Fruit fly (Drosophila melanogaster): ENCODE data around the gene Meltrin.

The Meltrin gene

dm6 chr3R:14737894-14738860 is 41.1 kb upstream of the Meltrin start (continued):
- TF ChIP-seq CG10321 (GFP tag; IDR thresholded peaks at IDR 0.05) (peak; percentile 90), CG9932 (GFP tag; IDR thresholded peaks at IDR 0.05) (peak; percentile 95), Gug (GFP tag; IDR thresholded peaks at IDR 0.05) (peak; percentile 92), Neu2 (GFP tag; optimal IDR thresholded peaks at IDR 0.05; ENCODE audit: borderline replicate concordance) (peak; percentile 53), vfl (GFP tag; optimal IDR thresholded peaks at IDR 0.05) (peak; percentile 91), CG13775 (GFP tag; optimal IDR thresholded peaks at IDR 0.05) (peak; percentile 92), tna (GFP tag; IDR thresholded peaks at IDR 0.05; ENCODE audit: partially characterized antibody) (0 out of 2 replicates have a peak, but pooled peaks have one; percentile 28)

DNA sequence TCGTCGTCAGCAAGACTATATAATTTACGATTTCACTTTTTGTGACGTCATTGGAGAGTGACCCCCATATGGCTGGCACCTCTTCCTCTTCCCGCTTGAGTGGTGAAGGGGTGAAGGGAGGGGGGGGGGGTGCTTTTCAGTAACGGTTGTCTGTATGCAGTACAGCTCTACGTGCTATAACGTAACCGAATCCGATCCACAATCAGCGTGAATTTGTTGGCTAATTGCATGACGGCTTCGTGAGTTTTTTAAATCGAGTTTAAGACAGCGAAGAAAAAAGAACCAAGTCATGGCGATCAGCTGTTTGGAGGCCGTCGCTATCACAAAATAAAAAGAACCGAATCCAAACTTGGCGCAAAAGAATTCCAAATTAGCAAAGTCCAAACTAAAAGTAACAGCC is 39.6 kb upstream of the Meltrin start:
- 0 out of 3 replicates have a peak, but pooled peaks have one; percentile 12 for TF ChIP-seq ken (GFP tag; IDR thresholded peaks at IDR 0.05)
- TF ChIP-seq pan (optimal IDR thresholded peaks at IDR 0.05), result no peak
- TF ChIP-seq pan (GFP tag; optimal IDR thresholded peaks at IDR 0.05 in 1 of 2, IDR thresholded peaks at IDR 0.05 in 1 of 2), result peak in 1 of 2 experiments; percentile 7
- TF ChIP-seq ci (GFP tag; IDR thresholded peaks at IDR 0.05), result peak; percentile 50; the same call in 1 of the 3 replicates
- peak in 1 of 2 experiments; percentile 7 for TF ChIP-seq Pdp1 (GFP tag; optimal IDR thresholded peaks at IDR 0.05)
- TF ChIP-seq HHEX (GFP tag; optimal IDR thresholded peaks at IDR 0.05), result peak; percentile 3
- no peak for TF ChIP-seq Vsx1 (GFP tag; optimal IDR thresholded peaks at IDR 0.05)
- TF ChIP-seq Med (GFP tag), result peak; percentile 76
- TF ChIP-seq CG8924 (tag; optimal IDR thresholded peaks at IDR 0.05), result no peak
- TF ChIP-seq CG2199 (GFP tag; IDR thresholded peaks at IDR 0.05), result 0 out of 3 replicates have a peak, but pooled peaks have one; percentile 17
- TF ChIP-seq Atf-2 (GFP tag; optimal IDR thresholded peaks at IDR 0.05), result no peak
- no peak for TF ChIP-seq MESR4 (GFP tag; optimal IDR thresholded peaks at IDR 0.05)
- peak; percentile 22 for TF ChIP-seq gsb-n (tag; optimal IDR thresholded peaks at IDR 0.05)
- TF ChIP-seq Atf3 (GFP tag; optimal IDR thresholded peaks at IDR 0.05), result no peak
- 0 out of 2 replicates have a peak, but pooled peaks have one; percentile 11 for TF ChIP-seq Nf-YA (GFP tag; IDR thresholded peaks at IDR 0.05)
- peak; percentile 74 for TF ChIP-seq CG17385 (GFP tag; optimal IDR thresholded peaks at IDR 0.05)
- 0 out of 4 replicates have a peak, but pooled peaks have one; percentile 25 for TF ChIP-seq chinmo (GFP tag; IDR thresholded peaks at IDR 0.05; ENCODE audit: partially characterized antibody)
- no peak for TF ChIP-seq CG12104 (GFP tag; optimal IDR thresholded peaks at IDR 0.05)
- no peak for TF ChIP-seq Gsc (GFP tag; IDR thresholded peaks at IDR 0.05)
- no peak for TF ChIP-seq NK7.1 (GFP tag; optimal IDR thresholded peaks at IDR 0.05)
- no peak for TF ChIP-seq Dbx (GFP tag; IDR thresholded peaks at IDR 0.05)
- peak; percentile 88 for TF ChIP-seq crol (GFP tag; IDR thresholded peaks at IDR 0.05)
- no peak for TF ChIP-seq da (GFP tag; optimal IDR thresholded peaks at IDR 0.05)
- TF ChIP-seq kni (GFP tag; optimal IDR thresholded peaks at IDR 0.05), result peak; percentile 39
- no peak for TF ChIP-seq CG4617 (GFP tag; optimal IDR thresholded peaks at IDR 0.05; ENCODE audit: borderline replicate concordance)
- peak; percentile 35 for TF ChIP-seq Blimp-1 (GFP tag; optimal IDR thresholded peaks at IDR 0.05)

- TF ChIP-seq CG12236 (GFP tag; optimal IDR thresholded peaks at IDR 0.05), result no peak
- no peak for TF ChIP-seq CG30431 (GFP tag; optimal IDR thresholded peaks at IDR 0.05)
- TF ChIP-seq exex (tag; optimal IDR thresholded peaks at IDR 0.05), result peak; percentile 48
- TF ChIP-seq cas (GFP tag; IDR thresholded peaks at IDR 0.05), result no peak
- no peak for TF ChIP-seq MESR4 (GFP tag; optimal IDR thresholded peaks at IDR 0.05)
- peak; percentile 19 for TF ChIP-seq sug (tag; optimal IDR thresholded peaks at IDR 0.05)
- TF ChIP-seq Hr51 (GFP tag; optimal IDR thresholded peaks at IDR 0.05), result no peak
- no peak for TF ChIP-seq ewg (GFP tag; optimal IDR thresholded peaks at IDR 0.05)
- TF ChIP-seq Fer1 (GFP tag; optimal IDR thresholded peaks at IDR 0.05), result no peak
Observed at dm6 chr3R:14736001-14736400, 38.9 kb upstream of the Meltrin start.

Data from whole organism, embryonic.